Fruit fly (Drosophila melanogaster) whole organism, embryonic: ENCODE data around the gene CG31321.
A peak's percentile ranks its signal among the peaks of the same experiment; 100 is the strongest.

Experiments
- CG10543 ChIP-seq: fragments of 200-800 bp; sonication (Bioruptor generic); optimal IDR thresholded peaks from 3 replicates; lab custom pipeline; 2017; ENCODE audit warnings: missing biosample characterization, mild to moderate bottlenecking, missing genetic modification characterization, moderate library complexity
- CG10565 ChIP-seq: fragments of 200-800 bp; sonication (Bioruptor generic); optimal IDR thresholded peaks from 3 replicates; lab custom pipeline; 2016; ENCODE audit warnings: missing biosample characterization, mild to moderate bottlenecking, missing genetic modification characterization
- CG12659 ChIP-seq: fragments of 200-800 bp; sonication (Bioruptor generic); optimal IDR thresholded peaks from 3 replicates; lab custom pipeline; 2017; ENCODE audit warnings: mild to moderate bottlenecking, missing biosample characterization, missing genetic modification reagents, missing genetic modification characterization
- CG14860 ChIP-seq: fragments of 200-800 bp; sonication (Bioruptor generic); IDR thresholded peaks from 3 replicates; pipeline ENCODE4 v1.3.6; 2022; ENCODE audit warnings: missing biosample characterization, missing genetic modification characterization; ENCODE audit not compliant: partially characterized antibody
- CG14965 ChIP-seq: fragments of 200-800 bp; sonication (Bioruptor generic); optimal IDR thresholded peaks from 2 replicates; lab custom pipeline; 2016; ENCODE audit warnings: missing biosample characterization, missing genetic modification characterization, borderline replicate concordance
- CG15479 ChIP-seq: fragments of 200-800 bp; sonication (Bioruptor generic); optimal IDR thresholded peaks from 3 replicates; lab custom pipeline; 2019; ENCODE audit warnings: missing biosample characterization, mild to moderate bottlenecking, missing genetic modification characterization, moderate library complexity
- CG18262 ChIP-seq: fragments of 200-800 bp; optimal IDR thresholded peaks from 3 replicates; lab custom pipeline; 2019; ENCODE audit warnings: missing biosample characterization, mild to moderate bottlenecking, missing genetic modification characterization, moderate library complexity
- CG2889 ChIP-seq: fragments of 200-800 bp; sonication (Bioruptor generic); IDR thresholded peaks from 3 replicates; pipeline ENCODE4 v1.3.6; 2022; ENCODE audit warnings: missing biosample characterization, missing genetic modification characterization
- CG31388 ChIP-seq: fragments of 200-800 bp; sonication (Bioruptor generic); optimal IDR thresholded peaks from 2 replicates; lab custom pipeline; 2016; ENCODE audit warnings: missing biosample characterization, missing genetic modification characterization
- CG31441 ChIP-seq: fragments of 200-800 bp; sonication (Bioruptor generic); IDR thresholded peaks from 2 replicates; pipeline ENCODE4 v1.3.6; 2022; ENCODE audit warnings: missing biosample characterization, missing genetic modification characterization
- CG32767 ChIP-seq: fragments of 200-800 bp; sonication (Bioruptor generic); IDR thresholded peaks from 2 replicates; pipeline ENCODE4 v1.3.6; 2022; ENCODE audit warnings: missing biosample characterization, missing genetic modification characterization
- CG34376 ChIP-seq: fragments of 200-800 bp; sonication (Bioruptor generic); optimal IDR thresholded peaks from 2 replicates; lab custom pipeline; 2018; ENCODE audit warnings: missing biosample characterization, mild to moderate bottlenecking, missing genetic modification characterization
- CG3847 ChIP-seq: fragments of 200-800 bp; sonication (Bioruptor generic); IDR thresholded peaks from 2 replicates; pipeline ENCODE4 v1.3.6; 2022; ENCODE audit warnings: missing biosample characterization, missing genetic modification characterization
- CrebB ChIP-seq: fragments of 200-800 bp; sonication (Bioruptor generic); optimal IDR thresholded peaks from 3 replicates; lab custom pipeline; 2018; ENCODE audit warnings: missing biosample characterization, mild to moderate bottlenecking, missing genetic modification characterization
- Doc3 ChIP-seq: fragments of 200-800 bp; sonication (Bioruptor generic); IDR thresholded peaks from 3 replicates; pipeline ENCODE4 v1.3.6; 2022; ENCODE audit warnings: missing biosample characterization, missing genetic modification characterization; ENCODE audit not compliant: partially characterized antibody
- HLH3B ChIP-seq: fragments of 200-800 bp; sonication (Bioruptor generic); IDR thresholded peaks from 2 replicates; pipeline ENCODE4 v1.3.6; 2022; ENCODE audit warnings: missing biosample characterization, missing genetic modification characterization
- HLH4C ChIP-seq: fragments of 200-800 bp; sonication (Bioruptor generic); IDR thresholded peaks from 3 replicates; pipeline ENCODE4 v1.3.6; 2022; ENCODE audit warnings: missing biosample characterization, missing genetic modification characterization; ENCODE audit not compliant: partially characterized antibody
- Hey ChIP-seq: fragments of 200-800 bp; sonication (Bioruptor generic); optimal IDR thresholded peaks from 3 replicates; lab custom pipeline; 2018; ENCODE audit warnings: missing biosample characterization, mild to moderate bottlenecking, missing genetic modification characterization
- HmgZ ChIP-seq: fragments of 200-800 bp; sonication (Bioruptor generic); optimal IDR thresholded peaks from 2 replicates; lab custom pipeline; 2018; ENCODE audit warnings: missing biosample characterization, mild to moderate bottlenecking, missing genetic modification characterization
- Scr ChIP-seq: fragments of 200-800 bp; sonication (Bioruptor generic); IDR thresholded peaks from 2 replicates; pipeline ENCODE4 v1.3.6; 2022; ENCODE audit warnings: missing biosample characterization, missing genetic modification characterization; ENCODE audit not compliant: partially characterized antibody
- TFAM ChIP-seq: fragments of 200-800 bp; sonication (Bioruptor generic); optimal IDR thresholded peaks from 2 replicates; lab custom pipeline; 2017; ENCODE audit warnings: missing biosample characterization, missing genetic modification characterization, inconsistent platforms
- Xbp1 ChIP-seq: fragments of 200-800 bp; sonication (Bioruptor generic); optimal IDR thresholded peaks from 3 replicates; lab custom pipeline; 2016; ENCODE audit warnings: missing biosample characterization, mild to moderate bottlenecking, missing genetic modification characterization
- al ChIP-seq: fragments of 200-800 bp; sonication (Bioruptor generic); IDR thresholded peaks from 2 replicates; pipeline ENCODE4 v1.3.6; 2022; ENCODE audit warnings: missing biosample characterization, missing genetic modification characterization
- ash1 ChIP-seq: fragments of 200-800 bp; sonication (Bioruptor generic); optimal IDR thresholded peaks from 2 replicates; lab custom pipeline; 2018; ENCODE audit warnings: missing biosample characterization, mild to moderate bottlenecking, missing genetic modification characterization
- ato ChIP-seq: fragments of 200-800 bp; sonication (Bioruptor generic); IDR thresholded peaks from 2 replicates; pipeline ENCODE4 v1.3.6; 2022; ENCODE audit warnings: missing biosample characterization, missing genetic modification characterization; ENCODE audit not compliant: partially characterized antibody
- az2 ChIP-seq: fragments of 200-800 bp; sonication (Bioruptor generic); optimal IDR thresholded peaks from 3 replicates; lab custom pipeline; 2016; ENCODE audit warnings: missing biosample characterization, missing genetic modification characterization
- bbx ChIP-seq: fragments of 200-800 bp; sonication (Bioruptor generic); IDR thresholded peaks from 2 replicates; pipeline ENCODE4 v1.3.6; 2022; ENCODE audit warnings: missing biosample characterization, missing genetic modification characterization; ENCODE audit not compliant: partially characterized antibody
- cato ChIP-seq: fragments of 200-800 bp; sonication (Bioruptor generic); optimal IDR thresholded peaks from 2 replicates; lab custom pipeline; 2016; ENCODE audit warnings: missing biosample characterization, missing genetic modification characterization, borderline replicate concordance
- croc ChIP-seq: fragments of 200-800 bp; sonication (Bioruptor generic); conservative IDR thresholded peaks from 3 replicates; pipeline ENCODE4 v1.3.6; 2022; ENCODE audit warnings: missing biosample characterization, missing genetic modification characterization
- dmrt99B ChIP-seq: fragments of 200-800 bp; sonication (Bioruptor generic); optimal IDR thresholded peaks from 2 replicates; lab custom pipeline; 2018; ENCODE audit warnings: missing biosample characterization, mild to moderate bottlenecking, missing genetic modification characterization, moderate library complexity
- ems ChIP-seq: fragments of 200-800 bp; sonication (Bioruptor generic); optimal IDR thresholded peaks from 3 replicates; lab custom pipeline; 2016; ENCODE audit warnings: missing biosample characterization, missing genetic modification characterization
- en ChIP-seq: fragments of 200-800 bp; sonication (Bioruptor generic); optimal IDR thresholded peaks from 2 replicates; lab custom pipeline; 2016; ENCODE audit warnings: missing biosample characterization, missing genetic modification characterization
- esg ChIP-seq: fragments of 200-800 bp; sonication (Bioruptor generic); conservative IDR thresholded peaks from 2 replicates; pipeline ENCODE4 v1.3.6; 2022; ENCODE audit warnings: missing biosample characterization, missing genetic modification characterization
- fru ChIP-seq: fragments of >200 bp; optimal IDR thresholded peaks from 2 replicates; lab custom pipeline; 2017
- ftz-f1 ChIP-seq: fragments of 200-800 bp; sonication (Bioruptor generic); optimal IDR thresholded peaks from 2 replicates; lab custom pipeline; 2016; ENCODE audit warnings: missing biosample characterization, missing genetic modification characterization
- gce ChIP-seq: fragments of 200-800 bp; sonication (Bioruptor generic); IDR thresholded peaks from 3 replicates; pipeline ENCODE4 v1.3.6; 2022; ENCODE audit warnings: missing biosample characterization, missing genetic modification characterization
- gem ChIP-seq: fragments of 200-800 bp; sonication (Bioruptor generic); optimal IDR thresholded peaks from 2 replicates; lab custom pipeline; 2019; ENCODE audit warnings: missing biosample characterization, mild to moderate bottlenecking, missing genetic modification characterization, moderate library complexity
- gt ChIP-seq: fragments of 200-800 bp; sonication (Bioruptor generic); IDR thresholded peaks from 2 replicates; pipeline ENCODE4 v1.3.6; 2022; ENCODE audit warnings: missing biosample characterization, missing genetic modification characterization
- jigr1 ChIP-seq: fragments of 200-800 bp; sonication (Bioruptor generic); IDR thresholded peaks from 3 replicates; pipeline ENCODE4 v1.3.6; 2022; ENCODE audit warnings: missing biosample characterization, missing genetic modification characterization
- kah ChIP-seq: fragments of 200-800 bp; sonication (Bioruptor generic); optimal IDR thresholded peaks from 2 replicates; lab custom pipeline; 2018; ENCODE audit warnings: missing biosample characterization, mild to moderate bottlenecking, missing genetic modification characterization
- lab ChIP-seq: fragments of 200-800 bp; sonication (Bioruptor generic); optimal IDR thresholded peaks from 3 replicates; lab custom pipeline; 2017; ENCODE audit warnings: missing biosample characterization, missing genetic modification characterization, mild to moderate bottlenecking, moderate library complexity, missing genetic modification reagents
- mam ChIP-seq: fragments of 200-800 bp; sonication (Bioruptor generic); optimal IDR thresholded peaks from 3 replicates; lab custom pipeline; 2016; ENCODE audit warnings: missing biosample characterization, missing genetic modification characterization
- mld ChIP-seq: fragments of 200-800 bp; sonication (Bioruptor generic); IDR thresholded peaks from 3 replicates; pipeline ENCODE4 v1.3.6; 2022; ENCODE audit warnings: missing biosample characterization, missing genetic modification characterization; ENCODE audit not compliant: partially characterized antibody
- nerfin-2 ChIP-seq: fragments of 200-800 bp; sonication (Bioruptor generic); IDR thresholded peaks from 2 replicates; pipeline ENCODE4 v1.3.6; 2022; ENCODE audit warnings: missing biosample characterization, missing genetic modification characterization; ENCODE audit not compliant: partially characterized antibody
- nom ChIP-seq: fragments of 200-800 bp; sonication (Bioruptor generic); optimal IDR thresholded peaks from 2 replicates; lab custom pipeline; 2017; ENCODE audit warnings: missing biosample characterization, missing genetic modification characterization, mild to moderate bottlenecking, moderate library complexity, missing genetic modification reagents
- phol ChIP-seq: fragments of 200-800 bp; sonication (Bioruptor generic); optimal IDR thresholded peaks from 3 replicates; lab custom pipeline; 2018; ENCODE audit warnings: missing biosample characterization, mild to moderate bottlenecking, missing genetic modification characterization, moderate library complexity
- stc ChIP-seq: fragments of 200-800 bp; sonication (Bioruptor generic); IDR thresholded peaks from 2 replicates; pipeline ENCODE4 v1.3.6; 2022; ENCODE audit warnings: missing biosample characterization, missing genetic modification characterization
- stwl ChIP-seq: fragments of 200-800 bp; sonication (Bioruptor generic); optimal IDR thresholded peaks from 3 replicates; lab custom pipeline; 2018; ENCODE audit warnings: missing biosample characterization, mild to moderate bottlenecking, missing genetic modification characterization, moderate library complexity
- sug ChIP-seq: fragments of 200-800 bp; optimal IDR thresholded peaks from 2 replicates; lab custom pipeline; 2019; ENCODE audit warnings: missing biosample characterization, mild to moderate bottlenecking, missing genetic modification characterization, moderate library complexity

Gene CG31321

DNA sequence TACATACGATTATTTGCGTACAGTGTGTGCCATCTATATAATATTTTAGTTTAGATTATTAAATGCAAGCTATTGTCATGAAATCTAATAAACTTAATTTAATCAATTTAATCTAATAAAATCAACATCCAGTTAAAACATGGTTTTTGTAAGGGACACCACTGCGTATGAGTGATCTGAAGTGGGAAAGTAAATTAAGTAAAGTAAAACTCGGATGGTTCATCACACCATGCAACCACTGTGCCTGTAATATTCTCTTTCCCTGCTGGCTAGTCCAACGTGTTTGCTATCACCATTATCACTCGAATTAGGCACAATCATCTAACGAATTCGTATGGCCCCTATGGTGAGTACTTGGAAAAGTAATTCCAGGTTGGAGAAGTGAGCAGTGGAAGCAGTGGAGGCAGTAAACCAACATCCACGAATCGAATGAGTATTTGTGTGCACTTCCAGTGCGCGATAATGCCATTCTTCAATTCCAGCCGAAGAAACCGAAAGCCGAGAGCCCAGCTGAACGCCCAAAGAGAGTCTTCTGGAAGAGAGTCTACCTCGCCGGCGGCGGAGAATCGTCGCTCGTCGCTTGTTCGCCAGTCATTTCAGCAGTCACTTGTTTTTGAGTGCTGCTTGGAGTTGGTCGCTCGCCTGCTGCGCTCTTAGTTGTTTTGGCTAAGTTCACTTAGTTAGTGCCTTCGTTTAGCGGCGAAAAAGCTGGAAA lies 21.3 kb upstream of the CG31321 start, which contains the start of gene red (continued):
- no peak for TF ChIP-seq kah (GFP tag; lab: Kevin White, UChicago)
- TF ChIP-seq Hey (tag; lab: Kevin White, UChicago), result peak; percentile 9
- no peak for TF ChIP-seq gce (GFP tag; lab: Robert Waterston, UW)
- TF ChIP-seq gt (GFP tag; lab: Robert Waterston, UW), result no peak
- TF ChIP-seq ems (GFP tag; lab: Kevin White, UChicago), result peak; percentile 64
- TF ChIP-seq phol, result peak; percentile 67
- TF ChIP-seq cato (GFP tag; lab: Kevin White, UChicago), result peak; percentile 4
- peak; percentile 0 for TF ChIP-seq CG31388
- TF ChIP-seq ato (GFP tag; lab: Robert Waterston, UW), result no peak
- TF ChIP-seq ash1 (GFP tag; lab: Kevin White, UChicago), result no peak
- TF ChIP-seq fru (lab: Kevin White, UChicago), result no peak
- no peak for TF ChIP-seq CG14860
- no peak for TF ChIP-seq mld (GFP tag; lab: Robert Waterston, UW)
- peak; percentile 63 for TF ChIP-seq mam (GFP tag; lab: Kevin White, UChicago)
- no peak for TF ChIP-seq TFAM (GFP tag; lab: Kevin White, UChicago)
- peak; percentile 66 for TF ChIP-seq esg (GFP tag; lab: Robert Waterston, UW)
- no peak for TF ChIP-seq CG10565
- TF ChIP-seq en (GFP tag; lab: Kevin White, UChicago), result no peak
- peak; percentile 66 for TF ChIP-seq Xbp1 (GFP tag; lab: Kevin White, UChicago)
- TF ChIP-seq stc (GFP tag; lab: Robert Waterston, UW), result peak; percentile 52
- peak; percentile 27 for TF ChIP-seq CrebB (tag; lab: Kevin White, UChicago)
- TF ChIP-seq az2 (GFP tag; lab: Kevin White, UChicago), result peak; percentile 63
- peak; percentile 93 for TF ChIP-seq sug (tag; lab: Kevin White, UChicago)
- peak; percentile 69 for TF ChIP-seq nom (GFP tag; lab: Kevin White, UChicago)
- no peak for TF ChIP-seq ftz-f1 (GFP tag; lab: Kevin White, UChicago)
- TF ChIP-seq CG3847 (GFP tag; lab: Robert Waterston, UW), result peak; percentile 62
- TF ChIP-seq CG18262, result peak; percentile 74
- TF ChIP-seq lab (GFP tag; lab: Kevin White, UChicago), result peak; percentile 91
- 0 out of 3 replicates have a peak, but pooled peaks have one; percentile 22 for TF ChIP-seq HLH4C (GFP tag; lab: Robert Waterston, UW)
- 0 out of 2 replicates have a peak, but pooled peaks have one; percentile 24 for TF ChIP-seq CG32767 (GFP tag; lab: Robert Waterston, UW)
- TF ChIP-seq nerfin-2 (GFP tag; lab: Robert Waterston, UW), result no peak
- no peak for TF ChIP-seq CG15479 (GFP tag; lab: Kevin White, UChicago)
- TF ChIP-seq al (GFP tag; lab: Robert Waterston, UW), result peak; percentile 49
- peak; percentile 79 for TF ChIP-seq HmgZ
- peak; percentile 98 for TF ChIP-seq CG34376 (GFP tag; lab: Kevin White, UChicago)
- TF ChIP-seq jigr1 (GFP tag; lab: Robert Waterston, UW), result no peak
- TF ChIP-seq CG31441 (GFP tag; lab: Robert Waterston, UW), result peak; percentile 76
- TF ChIP-seq dmrt99B, result peak; percentile 81
- no peak for TF ChIP-seq stwl (tag; lab: Kevin White, UChicago)
- peak; percentile 74 for TF ChIP-seq HLH3B (GFP tag; lab: Robert Waterston, UW)
- TF ChIP-seq CG12659, result peak; percentile 77
- TF ChIP-seq CG2889 (GFP tag; lab: Robert Waterston, UW), result 0 out of 3 replicates have a peak, but pooled peaks have one; percentile 32
- TF ChIP-seq Scr (GFP tag; lab: Robert Waterston, UW), result no peak
- TF ChIP-seq CG10543 (GFP tag; lab: Kevin White, UChicago), result peak; percentile 77
- TF ChIP-seq bbx, result no peak
- TF ChIP-seq gem (tag; lab: Kevin White, UChicago), result peak; percentile 85
- no peak for TF ChIP-seq Doc3 (GFP tag; lab: Robert Waterston, UW)
- no peak for TF ChIP-seq CG14965 (GFP tag; lab: Kevin White, UChicago)
- TF ChIP-seq croc (GFP tag; lab: Robert Waterston, UW), result no peak
